Fruit fly (Drosophila melanogaster): Measurements from ENCODE around the gene CG42750.
A peak's percentile ranks its signal among the peaks of the same experiment; 100 is the strongest.

Gene CG42750

dm6 chr2L:18121367-18122230 lies 154.0 kb downstream of the CG42750 start (continued):
- TF ChIP-seq otp (GFP tag; IDR thresholded peaks at IDR 0.05) (no peak), Neu2 (GFP tag; optimal IDR thresholded peaks at IDR 0.05; ENCODE audit: borderline replicate concordance) (no peak), pros (GFP tag; optimal IDR thresholded peaks at IDR 0.05) (no peak), jigr1 (GFP tag; IDR thresholded peaks at IDR 0.05) (no peak), ttk (GFP tag; IDR thresholded peaks at IDR 0.05) (peak; percentile 48; the same call in 1 of the 2 replicates), H2.0 (GFP tag; IDR thresholded peaks at IDR 0.05) (peak; percentile 46), danr (GFP tag; IDR thresholded peaks at IDR 0.05) (0 out of 2 replicates have a peak, but pooled peaks have one; percentile 18), CG11085 (GFP tag; IDR thresholded peaks at IDR 0.05) (0 out of 2 replicates have a peak, but pooled peaks have one; percentile 28), CG9797 (GFP tag; optimal IDR thresholded peaks at IDR 0.05) (no peak), hbn (GFP tag; IDR thresholded peaks at IDR 0.05; ENCODE audit: partially characterized antibody) (no peak), NK7.1 (GFP tag; optimal IDR thresholded peaks at IDR 0.05) (no peak), gt (GFP tag; IDR thresholded peaks at IDR 0.05) (no peak), Doc3 (GFP tag; IDR thresholded peaks at IDR 0.05; ENCODE audit: partially characterized antibody) (no peak), Rfx (GFP tag; IDR thresholded peaks at IDR 0.05) (peak; percentile 44; the same call in 1 of the 2 replicates), CrebB (tag; optimal IDR thresholded peaks at IDR 0.05) (no peak), CG2116 (GFP tag; optimal IDR thresholded peaks at IDR 0.05) (no peak), CG7372 (GFP tag; IDR thresholded peaks at IDR 0.05) (0 out of 2 replicates have a peak, but pooled peaks have one; percentile 10), repo (GFP tag; optimal IDR thresholded peaks at IDR 0.05) (no peak), CG8388 (GFP tag; optimal IDR thresholded peaks at IDR 0.05) (peak; percentile 35), chn (GFP tag; optimal IDR thresholded peaks at IDR 0.05) (peak; percentile 41), Awh (GFP tag; IDR thresholded peaks at IDR 0.05) (no peak), ham (GFP tag; IDR thresholded peaks at IDR 0.05) (no peak), Fer1 (GFP tag; optimal IDR thresholded peaks at IDR 0.05) (peak; percentile 44), Asciz (GFP tag; optimal IDR thresholded peaks at IDR 0.05) (peak; percentile 21), fd96Cb (tag; optimal IDR thresholded peaks at IDR 0.05) (peak; percentile 44), CoRest (tag; optimal IDR thresholded peaks at IDR 0.05) (peak; percentile 43), zen (tag; optimal IDR thresholded peaks at IDR 0.05) (no peak), jing (GFP tag; optimal IDR thresholded peaks at IDR 0.05) (peak; percentile 25), CG13296 (GFP tag; optimal IDR thresholded peaks at IDR 0.05) (no peak), NC2β (GFP tag; optimal IDR thresholded peaks at IDR 0.05) (peak; percentile 6), ase (GFP tag; IDR thresholded peaks at IDR 0.05) (0 out of 3 replicates have a peak, but pooled peaks have one; percentile 49), Chrac-16 (GFP tag; optimal IDR thresholded peaks at IDR 0.05) (peak; percentile 33), CG7556 (GFP tag; optimal IDR thresholded peaks at IDR 0.05) (peak; percentile 19), CG15601 (tag; optimal IDR thresholded peaks at IDR 0.05) (no peak), Doc2 (GFP tag; IDR thresholded peaks at IDR 0.05) (no peak), vfl (GFP tag; optimal IDR thresholded peaks at IDR 0.05) (peak; percentile 10), dmrt99B (tag; optimal IDR thresholded peaks at IDR 0.05) (peak; percentile 70), MTF-1 (GFP tag; optimal IDR thresholded peaks at IDR 0.05; ENCODE audit: borderline replicate concordance) (peak; percentile 16), mld (GFP tag; IDR thresholded peaks at IDR 0.05; ENCODE audit: partially characterized antibody) (no peak), CG8281 (tag; optimal IDR thresholded peaks at IDR 0.05) (no peak), br (optimal IDR thresholded peaks at IDR 0.05) (no peak), HLH4C (GFP tag; IDR thresholded peaks at IDR 0.05; ENCODE audit: partially characterized antibody) (no peak), gsb (GFP tag; IDR thresholded peaks at IDR 0.05) (no peak), HHEX (GFP tag; optimal IDR thresholded peaks at IDR 0.05) (peak; percentile 48), CG2875 (GFP tag; optimal IDR thresholded peaks at IDR 0.05) (peak; percentile 12), Hand (GFP tag; optimal IDR thresholded peaks at IDR 0.05) (no peak), CG30020 (tag; optimal IDR thresholded peaks at IDR 0.05) (no peak), btn (GFP tag; optimal IDR thresholded peaks at IDR 0.05) (peak; percentile 7), Dip3 (GFP tag; optimal IDR thresholded peaks at IDR 0.05) (no peak)

All from whole organism, embryonic.